Worm (Caenorhabditis elegans): ENCODE measurements around the gene srbc-16.

srbc-16 gene

DNA sequence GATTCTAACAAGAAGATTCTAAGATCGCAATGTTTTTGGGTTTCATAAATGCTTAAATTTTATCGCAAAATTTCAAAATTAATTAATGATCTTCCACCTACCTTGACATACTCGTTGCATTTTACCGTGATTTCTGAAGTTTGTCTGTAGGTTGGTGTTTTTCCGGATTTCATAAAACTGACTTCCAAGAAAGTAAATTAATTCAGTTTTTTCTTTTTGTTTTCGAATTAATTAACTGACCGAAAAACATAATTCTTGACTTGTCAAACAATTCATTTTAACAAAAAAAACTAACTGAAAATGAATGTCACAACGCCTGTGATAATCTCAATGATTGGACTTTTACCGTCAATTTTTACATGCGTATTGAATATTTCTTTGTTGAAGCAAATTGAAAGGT, at the start of gene srbc-16:
TSS of gene srbc-16 (plus strand) at position 301 of the 400 bp plus-strand sequence.
- no peak for TF ChIP-seq lin-14 (GFP tag; optimal IDR thresholded peaks at IDR 0.05)
- TF ChIP-seq vab-15 (tag; optimal IDR thresholded peaks at IDR 0.05) = no peak
- TF ChIP-seq F16B12.6 (tag; optimal IDR thresholded peaks at IDR 0.05) = no peak
- no peak for TF ChIP-seq unc-130 (tag; optimal IDR thresholded peaks at IDR 0.05)
- no peak for TF ChIP-seq pax-3 (tag; optimal IDR thresholded peaks at IDR 0.05)
- TF ChIP-seq zag-1 (tag; optimal IDR thresholded peaks at IDR 0.05) = no peak
- no peak for TF ChIP-seq egl-27 (tag; optimal IDR thresholded peaks at IDR 0.05)
- TF ChIP-seq pag-3 (tag; optimal IDR thresholded peaks at IDR 0.05; ENCODE audit: borderline replicate concordance, insufficient read depth) = no peak
- TF ChIP-seq ceh-88 (GFP tag; IDR thresholded peaks at IDR 0.05) = no peak

DNA sequence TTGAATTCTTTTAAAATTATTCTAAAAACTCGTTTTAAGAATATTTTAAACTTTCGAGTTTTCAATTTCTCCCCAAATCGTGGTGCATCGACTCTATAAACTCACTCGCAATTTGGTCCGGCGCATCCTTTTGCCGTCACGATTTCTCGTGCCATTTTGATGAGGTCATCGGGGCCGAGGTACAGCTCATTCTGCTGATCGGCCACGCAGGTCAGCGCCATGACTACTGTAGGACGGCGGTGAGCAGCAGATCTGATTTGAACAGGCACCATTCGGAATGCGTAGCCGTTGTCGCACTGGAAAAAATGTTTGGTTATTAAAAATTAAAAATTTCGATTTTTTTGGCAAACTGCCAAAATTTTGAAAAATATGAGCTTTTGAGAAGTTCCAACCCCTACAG, 49.2 kb upstream of the srbc-16 start:
- peak; percentile 16 for TF ChIP-seq rnt-1 (tag; optimal IDR thresholded peaks at IDR 0.05)
- no peak for TF ChIP-seq unc-130 (tag; optimal IDR thresholded peaks at IDR 0.05)
- no peak for TF ChIP-seq dsc-1 (tag; optimal IDR thresholded peaks at IDR 0.05)
- no peak for TF ChIP-seq elt-2 (tag; optimal IDR thresholded peaks at IDR 0.05)

DNA sequence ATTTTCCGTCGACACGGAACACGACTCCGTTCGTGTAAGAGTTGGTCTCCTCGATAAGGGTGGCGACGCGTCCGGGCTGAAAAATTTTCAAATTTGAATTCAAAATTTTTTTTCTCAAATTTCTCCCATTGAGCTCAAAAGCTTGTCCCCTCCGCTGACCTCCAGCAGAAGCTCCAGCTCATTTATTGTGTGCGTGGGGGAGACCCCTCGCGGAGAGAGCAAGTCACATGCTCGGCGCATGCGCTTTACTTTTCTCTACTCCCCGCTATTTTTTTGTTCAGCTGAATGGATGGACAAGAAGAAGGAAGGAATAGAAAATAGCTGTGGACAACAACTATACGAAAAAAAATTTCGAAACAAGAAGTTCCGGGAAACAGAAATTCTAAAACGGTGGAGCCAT, 48.3 kb upstream of the srbc-16 start:
- peak; percentile 22 for TF ChIP-seq lir-3 (tag; optimal IDR thresholded peaks at IDR 0.05; ENCODE audit: poor library complexity)
- peak; percentile 33 for TF ChIP-seq isw-1 (GFP tag; IDR thresholded peaks at IDR 0.05)
- TF ChIP-seq C16A3.4 (tag; optimal IDR thresholded peaks at IDR 0.05) = peak; percentile 36
- TF ChIP-seq lsy-2 (tag; optimal IDR thresholded peaks at IDR 0.05) = peak; percentile 60 to 72
- peak; percentile 73 for TF ChIP-seq nhr-19 (GFP tag; conservative IDR thresholded peaks at IDR 0.05)
- peak; percentile 40 to 85 (median 61) for TF ChIP-seq ceh-82 (tag; optimal IDR thresholded peaks at IDR 0.05)
- TF ChIP-seq grh-1 (GFP tag; IDR thresholded peaks at IDR 0.05) = no peak
- TF ChIP-seq unc-86 (tag; optimal IDR thresholded peaks at IDR 0.05) = peak; percentile 91
- TF ChIP-seq egl-13 (tag; optimal IDR thresholded peaks at IDR 0.05) = peak; percentile 70
- TF ChIP-seq nhr-84 (tag; optimal IDR thresholded peaks at IDR 0.05) = no peak
- TF ChIP-seq jun-1 (tag; optimal IDR thresholded peaks at IDR 0.05) = peak; percentile 2
- no peak for TF ChIP-seq aha-1 (tag; optimal IDR thresholded peaks at IDR 0.05)
- TF ChIP-seq Y116A8C.19 (tag; optimal IDR thresholded peaks at IDR 0.05; ENCODE audit: borderline replicate concordance) = no peak
- TF ChIP-seq nhr-47 (tag; optimal IDR thresholded peaks at IDR 0.05) = peak; percentile 75
- TF ChIP-seq lin-35 (GFP tag; optimal IDR thresholded peaks at IDR 0.05) = peak; percentile 26 to 48
- TF ChIP-seq hlh-17 (GFP tag; optimal IDR thresholded peaks at IDR 0.05; ENCODE audit: borderline replicate concordance) = no peak
- no peak for TF ChIP-seq elt-2 (tag; optimal IDR thresholded peaks at IDR 0.05)
- TF ChIP-seq F16B12.6 (tag; optimal IDR thresholded peaks at IDR 0.05) = no peak
- TF ChIP-seq irx-1 (tag; optimal IDR thresholded peaks at IDR 0.05) = peak; percentile 53
- TF ChIP-seq alr-1 (tag; optimal IDR thresholded peaks at IDR 0.05; ENCODE audit: borderline replicate concordance) = no peak
- TF ChIP-seq nhr-76 (tag; optimal IDR thresholded peaks at IDR 0.05) = no peak
- peak; percentile 71 for TF ChIP-seq mep-1 (tag; optimal IDR thresholded peaks at IDR 0.05)
- no peak for TF ChIP-seq nhr-77 (tag; optimal IDR thresholded peaks at IDR 0.05)
- TF ChIP-seq tlp-1 (tag; optimal IDR thresholded peaks at IDR 0.05) = no peak
- no peak for TF ChIP-seq ceh-88 (GFP tag; IDR thresholded peaks at IDR 0.05)
- TF ChIP-seq unc-62 (GFP tag; optimal IDR thresholded peaks at IDR 0.05) = no peak
- no peak for TF ChIP-seq ceh-63 (GFP tag; optimal IDR thresholded peaks at IDR 0.05)
- TF ChIP-seq egl-27 (tag; optimal IDR thresholded peaks at IDR 0.05) = no peak
- no peak for TF ChIP-seq ztf-4 (tag; optimal IDR thresholded peaks at IDR 0.05)
- TF ChIP-seq fos-1 (tag; optimal IDR thresholded peaks at IDR 0.05) = no peak
- TF ChIP-seq nhr-20 (tag; optimal IDR thresholded peaks at IDR 0.05) = peak; percentile 64
- TF ChIP-seq snu-23 (GFP tag; optimal IDR thresholded peaks at IDR 0.05) = peak; percentile 70
- no peak for TF ChIP-seq C34B4.2 (tag; optimal IDR thresholded peaks at IDR 0.05)
- TF ChIP-seq ets-5 (GFP tag; IDR thresholded peaks at IDR 0.05) = no peak
- no peak for TF ChIP-seq pqm-1 (tag; optimal IDR thresholded peaks at IDR 0.05)
- TF ChIP-seq fkh-4 (tag; optimal IDR thresholded peaks at IDR 0.05; ENCODE audit: borderline replicate concordance) = no peak
- TF ChIP-seq unc-98 (GFP tag; IDR thresholded peaks at IDR 0.05) = no peak
- peak in 1 of 3 experiments; percentile 49 for TF ChIP-seq dpl-1 (GFP tag; optimal IDR thresholded peaks at IDR 0.05)
- no peak for TF ChIP-seq efl-3 (GFP tag; optimal IDR thresholded peaks at IDR 0.05)
- TF ChIP-seq sup-37 (GFP tag; optimal IDR thresholded peaks at IDR 0.05) = no peak
